Fruit fly (Drosophila melanogaster): ENCODE measurements around the gene Mob2.

Mob2 gene

dm6 chr3L:11485956-11486609 lies 76.0 kb downstream of the Mob2 start (continued):
- no peak for TF ChIP-seq CG7928 (GFP tag; optimal IDR thresholded peaks at IDR 0.05)
- peak; percentile 42; the same call in 1 of the 3 replicates for TF ChIP-seq zfh1 (GFP tag; IDR thresholded peaks at IDR 0.05)
- no peak; the same call in 1 of the 2 replicates for TF ChIP-seq ara (GFP tag; IDR thresholded peaks at IDR 0.05)
- TF ChIP-seq kni (GFP tag; optimal IDR thresholded peaks at IDR 0.05): no peak
- TF ChIP-seq Dll (GFP tag; IDR thresholded peaks at IDR 0.05; ENCODE audit: partially characterized antibody): no peak
- TF ChIP-seq Nf-YA (GFP tag; IDR thresholded peaks at IDR 0.05): no peak
- TF ChIP-seq vfl (GFP tag; optimal IDR thresholded peaks at IDR 0.05): no peak
- TF ChIP-seq gce (GFP tag; IDR thresholded peaks at IDR 0.05): 0 out of 3 replicates have a peak, but pooled peaks have one; percentile 21
- TF ChIP-seq ab (GFP tag; optimal IDR thresholded peaks at IDR 0.05): no peak
- peak; percentile 20; the same call in 1 of the 2 replicates for TF ChIP-seq CG17328 (GFP tag; IDR thresholded peaks at IDR 0.05)
- TF ChIP-seq bbx (GFP tag; IDR thresholded peaks at IDR 0.05; ENCODE audit: partially characterized antibody): no peak
- 0 out of 2 replicates have a peak, but pooled peaks have one; percentile 4 for TF ChIP-seq CG10959 (GFP tag; IDR thresholded peaks at IDR 0.05)
- no peak for TF ChIP-seq hbn (GFP tag; IDR thresholded peaks at IDR 0.05; ENCODE audit: partially characterized antibody)
- TF ChIP-seq sna (GFP tag; IDR thresholded peaks at IDR 0.05; ENCODE audit: partially characterized antibody): no peak
- TF ChIP-seq CG16815 (GFP tag; optimal IDR thresholded peaks at IDR 0.05): no peak
- no peak for TF ChIP-seq CG15269 (tag; optimal IDR thresholded peaks at IDR 0.05)
- TF ChIP-seq sima (GFP tag; optimal IDR thresholded peaks at IDR 0.05): no peak
- TF ChIP-seq peb (GFP tag; IDR thresholded peaks at IDR 0.05): no peak
- no peak for TF ChIP-seq TFAM (GFP tag; optimal IDR thresholded peaks at IDR 0.05)
- TF ChIP-seq CG4282 (GFP tag; optimal IDR thresholded peaks at IDR 0.05): no peak
- TF ChIP-seq Med (GFP tag): peak; percentile 63
- TF ChIP-seq CG10565 (GFP tag; optimal IDR thresholded peaks at IDR 0.05): no peak
- no peak for TF ChIP-seq vnd (GFP tag; IDR thresholded peaks at IDR 0.05; ENCODE audit: partially characterized antibody)
- no peak for TF ChIP-seq cato (GFP tag; optimal IDR thresholded peaks at IDR 0.05; ENCODE audit: borderline replicate concordance)
- TF ChIP-seq CG6683 (GFP tag; optimal IDR thresholded peaks at IDR 0.05): no peak
- no peak for TF ChIP-seq HLH54F (GFP tag; optimal IDR thresholded peaks at IDR 0.05)
- no peak for TF ChIP-seq CG8281 (tag; optimal IDR thresholded peaks at IDR 0.05)
- TF ChIP-seq ttk (GFP tag; IDR thresholded peaks at IDR 0.05): no peak
- peak; percentile 56; the same call in 1 of the 2 replicates for TF ChIP-seq Xrp1 (GFP tag; IDR thresholded peaks at IDR 0.05)
- no peak for TF ChIP-seq stwl (tag; optimal IDR thresholded peaks at IDR 0.05)
- TF ChIP-seq dati (GFP tag; IDR thresholded peaks at IDR 0.05): no peak
- no peak for TF ChIP-seq her (GFP tag; optimal IDR thresholded peaks at IDR 0.05)
- no peak for TF ChIP-seq CG9609 (GFP tag; optimal IDR thresholded peaks at IDR 0.05)
- no peak for TF ChIP-seq br (optimal IDR thresholded peaks at IDR 0.05)
- TF ChIP-seq CG13894 (tag; optimal IDR thresholded peaks at IDR 0.05): no peak
- no peak for TF ChIP-seq Dbx (GFP tag; IDR thresholded peaks at IDR 0.05)
- TF ChIP-seq caup (GFP tag; optimal IDR thresholded peaks at IDR 0.05; ENCODE audit: severe bottlenecking): no peak
- no peak for TF ChIP-seq sc (optimal IDR thresholded peaks at IDR 0.05)
- peak; percentile 7 for TF ChIP-seq sc (GFP tag; optimal IDR thresholded peaks at IDR 0.05)
- no peak for TF ChIP-seq CG1647 (GFP tag; optimal IDR thresholded peaks at IDR 0.05)
- peak; percentile 24 for TF ChIP-seq gem (tag; optimal IDR thresholded peaks at IDR 0.05)
- TF ChIP-seq NFAT (GFP tag; IDR thresholded peaks at IDR 0.05): no peak
- no peak for TF ChIP-seq Sry-β (GFP tag; optimal IDR thresholded peaks at IDR 0.05)
- TF ChIP-seq maf-S (GFP tag; optimal IDR thresholded peaks at IDR 0.05): no peak
- TF ChIP-seq CG3847 (GFP tag; IDR thresholded peaks at IDR 0.05): no peak
- TF ChIP-seq rib (GFP tag; IDR thresholded peaks at IDR 0.05): no peak
- TF ChIP-seq CG11723 (GFP tag; optimal IDR thresholded peaks at IDR 0.05): no peak
- no peak for TF ChIP-seq wek (GFP tag; optimal IDR thresholded peaks at IDR 0.05)
- TF ChIP-seq chm (GFP tag; IDR thresholded peaks at IDR 0.05): no peak
- TF ChIP-seq tap (tag; optimal IDR thresholded peaks at IDR 0.05): no peak
- no peak for TF ChIP-seq run (tag; optimal IDR thresholded peaks at IDR 0.05)

Data from whole organism, embryonic.